Worm (Caenorhabditis elegans): ENCODE data around the gene F10E7.11.

F10E7.11 gene

ce11 chrII:7106313-7106712, 16.4 kb downstream of the F10E7.11 start:
- no peak for TF ChIP-seq mdl-1 (tag; optimal IDR thresholded peaks at IDR 0.05)
- TF ChIP-seq elt-2 (tag; optimal IDR thresholded peaks at IDR 0.05) = no peak
- TF ChIP-seq fkh-2 (tag; optimal IDR thresholded peaks at IDR 0.05) = no peak
- no peak for TF ChIP-seq ztf-4 (tag; optimal IDR thresholded peaks at IDR 0.05)
- TF ChIP-seq hmg-11 (tag; optimal IDR thresholded peaks at IDR 0.05) = no peak
- TF ChIP-seq ceh-9 (tag; optimal IDR thresholded peaks at IDR 0.05) = no peak
- no peak for TF ChIP-seq zag-1 (tag; optimal IDR thresholded peaks at IDR 0.05)
- no peak for TF ChIP-seq nhr-23 (tag; optimal IDR thresholded peaks at IDR 0.05)

- TF ChIP-seq ceh-28 (tag; optimal IDR thresholded peaks at IDR 0.05) = peak; percentile 38
- no peak for TF ChIP-seq nhr-67 (tag; optimal IDR thresholded peaks at IDR 0.05)
- TF ChIP-seq nhr-43 (tag; optimal IDR thresholded peaks at IDR 0.05; ENCODE audit: poor library complexity, severe bottlenecking) = peak; percentile 52
- no peak for TF ChIP-seq fkh-2 (tag; optimal IDR thresholded peaks at IDR 0.05)
- TF ChIP-seq snpc-4 (tag; optimal IDR thresholded peaks at IDR 0.05) = no peak
- no peak for TF ChIP-seq ceh-82 (tag; optimal IDR thresholded peaks at IDR 0.05)
- no peak for TF ChIP-seq nhr-77 (tag; optimal IDR thresholded peaks at IDR 0.05)
- TF ChIP-seq lsy-12 (tag; optimal IDR thresholded peaks at IDR 0.05) = peak; percentile 21
- TF ChIP-seq mml-1 (tag; optimal IDR thresholded peaks at IDR 0.05) = no peak
- peak; percentile 86 for TF ChIP-seq egl-5 (tag; optimal IDR thresholded peaks at IDR 0.05)
- no peak for TF ChIP-seq nhr-28 (tag; optimal IDR thresholded peaks at IDR 0.05)
- TF ChIP-seq lin-15B (tag; optimal IDR thresholded peaks at IDR 0.05) = peak; percentile 100
- TF ChIP-seq elt-3 (tag; optimal IDR thresholded peaks at IDR 0.05) = no peak
- peak; percentile 25 for TF ChIP-seq nhr-11 (tag; optimal IDR thresholded peaks at IDR 0.05)
- no peak for TF ChIP-seq sea-2 (GFP tag; optimal IDR thresholded peaks at IDR 0.05)
- TF ChIP-seq lin-39 (tag; optimal IDR thresholded peaks at IDR 0.05) = peak; percentile 84
- peak; percentile 97 for TF ChIP-seq nfya-1 (tag; optimal IDR thresholded peaks at IDR 0.05; ENCODE audit: insufficient read depth)
- peak; percentile 39 for TF ChIP-seq fkh-10 (GFP tag; optimal IDR thresholded peaks at IDR 0.05)
- TF ChIP-seq eor-1 (tag; optimal IDR thresholded peaks at IDR 0.05) = no peak
- TF ChIP-seq ztf-11 (tag; optimal IDR thresholded peaks at IDR 0.05) = no peak
- TF ChIP-seq aly-2 (tag; optimal IDR thresholded peaks at IDR 0.05) = no peak
- peak; percentile 36 for TF ChIP-seq skn-1 (tag; optimal IDR thresholded peaks at IDR 0.05)
- TF ChIP-seq unc-39 (tag; optimal IDR thresholded peaks at IDR 0.05) = no peak
- TF ChIP-seq pqm-1 (tag; optimal IDR thresholded peaks at IDR 0.05) = peak; percentile 73
- TF ChIP-seq nhr-76 (tag; optimal IDR thresholded peaks at IDR 0.05) = peak; percentile 16
- TF ChIP-seq egl-27 (tag; optimal IDR thresholded peaks at IDR 0.05) = no peak
- no peak for TF ChIP-seq ceh-9 (tag; optimal IDR thresholded peaks at IDR 0.05)
- TF ChIP-seq unc-62 (GFP tag; optimal IDR thresholded peaks at IDR 0.05) = no peak
- TF ChIP-seq daf-12 (tag; optimal IDR thresholded peaks at IDR 0.05) = no peak
- no peak for TF ChIP-seq fos-1 (tag; optimal IDR thresholded peaks at IDR 0.05)
- TF ChIP-seq elt-2 (tag; optimal IDR thresholded peaks at IDR 0.05) = peak; percentile 41
- peak; percentile 90 for TF ChIP-seq nhr-25 (tag; optimal IDR thresholded peaks at IDR 0.05)
- no peak for TF ChIP-seq zag-1 (tag; optimal IDR thresholded peaks at IDR 0.05)
- TF ChIP-seq nhr-237 (tag; optimal IDR thresholded peaks at IDR 0.05) = no peak
- peak; percentile 24 for TF ChIP-seq hmg-11 (tag; optimal IDR thresholded peaks at IDR 0.05)
- TF ChIP-seq ztf-4 (tag; optimal IDR thresholded peaks at IDR 0.05) = no peak
- TF ChIP-seq nhr-23 (tag; optimal IDR thresholded peaks at IDR 0.05) = peak; percentile 93
- TF ChIP-seq ZK546.5 (tag; optimal IDR thresholded peaks at IDR 0.05) = peak; percentile 81
- no peak for TF ChIP-seq nhr-12 (tag; optimal IDR thresholded peaks at IDR 0.05)
- TF ChIP-seq elt-1 (tag; optimal IDR thresholded peaks at IDR 0.05) = no peak
- no peak for TF ChIP-seq mdl-1 (tag; optimal IDR thresholded peaks at IDR 0.05)
- peak; percentile 68 for TF ChIP-seq jun-1 (tag; optimal IDR thresholded peaks at IDR 0.05)
- TF ChIP-seq ama-1 (optimal IDR thresholded peaks at IDR 0.05) = peak; percentile 46
- TF ChIP-seq tbx-2 (tag; optimal IDR thresholded peaks at IDR 0.05) = no peak
- peak; percentile 79 for TF ChIP-seq R02D3.7 (tag; optimal IDR thresholded peaks at IDR 0.05)
- TF ChIP-seq pha-4 (tag; optimal IDR thresholded peaks at IDR 0.05) = peak; percentile 98
- no peak for TF ChIP-seq ceh-16 (tag; optimal IDR thresholded peaks at IDR 0.05)
Observed at ce11 chrII:7104794-7105613, 17.7 kb downstream of the F10E7.11 start, which contains the start of the genes farl-11 and rpl-33. Gene farl-11 (minus strand): TSS chrII:7105035. Gene rpl-33 (plus strand): TSS chrII:7105563.
